Worm (Caenorhabditis elegans): ENCODE measurements around the gene best-16.

DNA sequence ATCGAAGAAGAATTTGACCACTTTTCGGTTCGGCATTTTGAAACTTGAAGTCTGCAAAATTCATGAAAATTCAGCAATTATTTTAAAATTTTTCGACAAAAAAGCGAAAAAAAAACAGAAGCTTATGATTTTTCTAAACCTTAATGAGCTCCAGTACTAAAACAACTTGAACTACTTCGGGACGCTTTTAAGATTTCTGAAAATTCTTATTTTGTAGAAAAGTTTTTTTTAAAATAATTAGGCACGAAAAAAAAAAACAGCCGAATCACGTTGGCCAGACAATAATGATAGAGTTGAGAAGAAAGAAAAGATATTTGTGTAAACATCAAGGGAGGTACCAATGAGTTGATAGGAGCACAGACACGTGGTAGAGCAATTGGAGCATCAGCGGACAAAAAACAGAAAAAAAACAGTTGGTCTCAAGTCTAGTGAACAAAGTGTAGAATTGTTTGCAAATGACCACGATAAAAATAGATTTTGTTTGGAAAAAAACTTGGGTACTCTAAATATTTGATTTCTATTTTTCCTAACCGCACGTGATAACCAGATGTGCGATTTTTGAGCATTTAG is 46.7 kb upstream of the best-16 start, which contains the start of gene gstk-2:
- TF ChIP-seq nhr-28 (tag; optimal IDR thresholded peaks at IDR 0.05) = no peak
- no peak for TF ChIP-seq elt-1 (tag; optimal IDR thresholded peaks at IDR 0.05)
